Worm (Caenorhabditis elegans) whole organism, L3 larva: ENCODE results near the gene F39G3.3.
A peak's percentile ranks its signal among the peaks of the same experiment; 100 is the strongest.

Experiments used
- aly-2 ChIP-seq: fragments of 150-350 bp; optimal IDR thresholded peaks from 2 replicates; lab custom pipeline; 2014; ENCODE audit warnings: missing biosample characterization, missing genetic modification characterization
- ama-1 ChIP-seq: fragments of 150-350 bp; optimal IDR thresholded peaks from 2 replicates; lab custom pipeline; 2018
- ceh-16 ChIP-seq: sonication (generic microtip); optimal IDR thresholded peaks from 2 replicates; lab custom pipeline; 2017; ENCODE audit warnings: missing biosample characterization, missing genetic modification characterization
- ceh-28 ChIP-seq: fragments of 150-350 bp; optimal IDR thresholded peaks from 2 replicates; lab custom pipeline; 2014; ENCODE audit warnings: missing biosample characterization, missing genetic modification reagents, missing genetic modification characterization
- ceh-9 ChIP-seq: sonication (generic microtip); optimal IDR thresholded peaks from 2 replicates; lab custom pipeline; 2018; ENCODE audit warnings: missing biosample characterization, missing genetic modification characterization
- daf-12 ChIP-seq: fragments of 150-350 bp; optimal IDR thresholded peaks from 2 replicates; lab custom pipeline; 2014; ENCODE audit warnings: missing biosample characterization, missing genetic modification reagents, missing genetic modification characterization
- egl-27 ChIP-seq: sonication (generic microtip); optimal IDR thresholded peaks from 4 replicates; lab custom pipeline; 2017; ENCODE audit warnings: missing biosample characterization, missing genetic modification reagents, missing genetic modification characterization
- egl-5 ChIP-seq: fragments of 150-350 bp; optimal IDR thresholded peaks from 2 replicates; lab custom pipeline; 2017; ENCODE audit warnings: missing biosample characterization, missing genetic modification reagents, missing genetic modification characterization, inconsistent platforms
- elt-1 ChIP-seq: fragments of 150-350 bp; optimal IDR thresholded peaks from 2 replicates; lab custom pipeline; 2014; ENCODE audit warnings: missing biosample characterization, missing genetic modification characterization
- elt-2 ChIP-seq: sonication (generic microtip); optimal IDR thresholded peaks from 2 replicates; lab custom pipeline; 2016; ENCODE audit warnings: missing genetic modification reagents, mild to moderate bottlenecking, missing genetic modification characterization, missing compliant biosample characterization
- elt-3 ChIP-seq, 3 experiments: fragments of 150-350 bp in 1 of 3; sonication (generic microtip) in 2 of 3; optimal IDR thresholded peaks; 2 replicates in 2 of 3; 4 replicates in 1 of 3; lab custom pipeline; 2014 to 2017; ENCODE audit warnings: missing biosample characterization in 3 of 3, missing genetic modification characterization in 3 of 3
- eor-1 ChIP-seq, 2 experiments: fragments of 150-350 bp; optimal IDR thresholded peaks; 2 replicates each; lab custom pipeline; 2014 to 2018; ENCODE audit warnings: missing biosample characterization in 2 of 2, missing genetic modification characterization in 2 of 2
- fkh-10 ChIP-seq: sonication (generic microtip); optimal IDR thresholded peaks from 2 replicates; lab custom pipeline; 2017; ENCODE audit warnings: missing biosample characterization, missing genetic modification reagents, missing genetic modification characterization
- fos-1 ChIP-seq: fragments of 150-350 bp; optimal IDR thresholded peaks from 2 replicates; lab custom pipeline; 2014; ENCODE audit warnings: missing biosample characterization, missing genetic modification characterization
- lin-39 ChIP-seq: fragments of 150-350 bp; optimal IDR thresholded peaks from 2 replicates; lab custom pipeline; 2018; ENCODE audit warnings: missing biosample characterization, missing genetic modification reagents, missing genetic modification characterization
- lsy-12 ChIP-seq: sonication (generic microtip); optimal IDR thresholded peaks from 2 replicates; lab custom pipeline; 2016; ENCODE audit warnings: mild to moderate bottlenecking, missing genetic modification characterization, missing compliant biosample characterization
- mdl-1 ChIP-seq: fragments of 150-350 bp; optimal IDR thresholded peaks from 2 replicates; lab custom pipeline; 2014; ENCODE audit warnings: missing biosample characterization, missing genetic modification characterization
- mml-1 ChIP-seq: fragments of 150-350 bp; sonication (generic microtip); optimal IDR thresholded peaks from 3 replicates; lab custom pipeline; 2014; ENCODE audit warnings: missing biosample characterization, missing genetic modification characterization
- nfya-1 ChIP-seq: sonication (generic microtip); optimal IDR thresholded peaks from 2 replicates; lab custom pipeline; 2017; ENCODE audit warnings: missing genetic modification characterization, mild to moderate bottlenecking, missing compliant biosample characterization, antibody characterized with exemption, moderate library complexity; ENCODE audit not compliant: insufficient read depth
- nhr-12 ChIP-seq: fragments of 150-350 bp; optimal IDR thresholded peaks from 2 replicates; lab custom pipeline; 2014; ENCODE audit warnings: missing biosample characterization, missing genetic modification characterization
- nhr-23 ChIP-seq: fragments of 150-350 bp; optimal IDR thresholded peaks from 2 replicates; lab custom pipeline; 2014; ENCODE audit warnings: missing biosample characterization, missing genetic modification reagents, missing genetic modification characterization
- nhr-25 ChIP-seq: sonication (generic microtip); optimal IDR thresholded peaks from 2 replicates; lab custom pipeline; 2017; ENCODE audit warnings: missing biosample characterization, missing genetic modification characterization
- nhr-28 ChIP-seq: fragments of 150-350 bp; optimal IDR thresholded peaks from 2 replicates; lab custom pipeline; 2014; ENCODE audit warnings: missing biosample characterization, missing genetic modification characterization
- nhr-67 ChIP-seq: fragments of 150-350 bp; optimal IDR thresholded peaks from 2 replicates; lab custom pipeline; 2014; ENCODE audit warnings: missing biosample characterization, missing genetic modification characterization
- nhr-76 ChIP-seq: fragments of 150-350 bp; sonication (generic microtip); optimal IDR thresholded peaks from 5 replicates; lab custom pipeline; 2014; ENCODE audit warnings: missing biosample characterization, missing genetic modification characterization
- pha-4 ChIP-seq: fragments of 150-350 bp; optimal IDR thresholded peaks from 2 replicates; lab custom pipeline; 2014; ENCODE audit warnings: missing biosample characterization, missing genetic modification reagents, missing genetic modification characterization
- pqm-1 ChIP-seq: fragments of 150-350 bp; optimal IDR thresholded peaks from 2 replicates; lab custom pipeline; 2017; ENCODE audit warnings: missing biosample characterization, missing genetic modification characterization, inconsistent platforms
- sea-2 ChIP-seq: fragments of 150-350 bp; sonication (generic microtip); optimal IDR thresholded peaks from 4 replicates; lab custom pipeline; 2014; ENCODE audit warnings: missing biosample characterization, missing genetic modification reagents, missing genetic modification characterization
- snpc-4 ChIP-seq: fragments of 150-350 bp; optimal IDR thresholded peaks from 2 replicates; lab custom pipeline; 2014; ENCODE audit warnings: missing biosample characterization, missing genetic modification characterization
- unc-62 ChIP-seq: fragments of 150-350 bp; sonication (generic microtip); optimal IDR thresholded peaks from 4 replicates; lab custom pipeline; 2014; ENCODE audit warnings: missing biosample characterization, missing genetic modification reagents, missing genetic modification characterization
- zag-1 ChIP-seq: fragments of 150-350 bp; optimal IDR thresholded peaks from 2 replicates; lab custom pipeline; 2014; ENCODE audit warnings: missing biosample characterization, missing genetic modification characterization
- ztf-11 ChIP-seq: fragments of 150-350 bp; optimal IDR thresholded peaks from 2 replicates; lab custom pipeline; 2014; ENCODE audit warnings: missing biosample characterization, missing genetic modification characterization
- ztf-4 ChIP-seq: fragments of 150-350 bp; optimal IDR thresholded peaks from 2 replicates; lab custom pipeline; 2014; ENCODE audit warnings: missing biosample characterization, missing genetic modification characterization

The F39G3.3 gene

DNA sequence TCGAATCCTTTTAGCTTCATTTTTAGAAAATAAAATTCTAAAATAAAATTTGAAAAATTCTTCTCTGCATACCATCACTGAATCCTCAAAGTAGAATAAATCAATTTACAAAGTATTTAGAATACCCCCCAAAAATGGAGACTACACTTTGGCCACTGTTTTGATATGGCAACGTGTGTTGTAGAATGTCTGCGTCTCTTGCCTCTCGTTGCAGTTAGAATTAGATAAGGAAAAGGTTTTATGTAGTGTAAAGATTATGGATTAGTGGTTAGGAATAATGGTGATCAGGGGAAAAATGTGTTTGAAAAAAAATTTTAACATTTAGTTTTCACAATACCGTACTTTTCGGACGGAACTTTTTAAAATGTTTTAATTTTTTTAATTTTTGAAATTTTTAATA lies 11.7 kb upstream of the F39G3.3 start, which contains the start of gene prx-6:
Gene prx-6, minus strand, starts transcription at position 129 of the 400 bp plus-strand sequence.
- TF ChIP-seq elt-2 (tag; lab: Kevin White, UChicago), result peak; percentile 78
- TF ChIP-seq pqm-1 (tag; lab: Kevin White, UChicago), result peak; percentile 50
- TF ChIP-seq ztf-11 (tag; lab: Kevin White, UChicago), result no peak
- no peak for TF ChIP-seq mdl-1 (tag; lab: Kevin White, UChicago)
- no peak for TF ChIP-seq mml-1 (tag; lab: Kevin White, UChicago)
- TF ChIP-seq, all 47 proteins: peak for 2

DNA sequence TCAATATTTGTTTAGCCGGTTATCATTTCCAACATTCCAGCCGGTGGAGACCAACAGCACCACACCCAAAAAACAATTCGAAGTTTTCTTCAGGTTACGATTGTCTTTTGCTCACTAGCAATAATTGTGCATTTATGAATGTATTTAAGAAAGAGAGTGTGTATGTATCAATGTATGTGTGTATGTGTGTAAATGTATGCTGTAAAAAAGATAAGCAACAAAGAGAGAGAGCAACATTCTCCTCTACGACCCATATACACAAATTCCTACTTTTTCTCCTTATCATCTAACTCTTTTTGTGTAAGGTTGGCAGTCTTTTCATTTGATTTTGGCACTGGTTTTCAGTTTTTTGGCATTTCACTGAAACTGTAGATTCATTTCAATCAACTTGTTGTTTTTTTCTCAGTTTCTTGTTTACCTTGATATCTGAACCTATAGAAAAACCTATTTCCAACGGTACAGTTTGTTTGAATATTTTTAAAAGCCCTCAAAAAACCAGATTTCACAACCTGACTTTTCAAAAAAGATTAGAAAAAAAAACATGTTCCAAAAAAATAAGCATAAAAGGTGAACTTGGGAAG lies 10.7 kb upstream of the F39G3.3 start:
- TF ChIP-seq elt-2 (tag; lab: Kevin White, UChicago) (peak; percentile 83), pha-4 (tag; lab: Kevin White, UChicago) (peak; percentile 16), ztf-11 (tag; lab: Kevin White, UChicago) (no peak), pqm-1 (tag; lab: Kevin White, UChicago) (peak; percentile 86), egl-5 (tag; lab: Kevin White, UChicago) (no peak), egl-27 (tag; lab: Kevin White, UChicago) (no peak)

DNA sequence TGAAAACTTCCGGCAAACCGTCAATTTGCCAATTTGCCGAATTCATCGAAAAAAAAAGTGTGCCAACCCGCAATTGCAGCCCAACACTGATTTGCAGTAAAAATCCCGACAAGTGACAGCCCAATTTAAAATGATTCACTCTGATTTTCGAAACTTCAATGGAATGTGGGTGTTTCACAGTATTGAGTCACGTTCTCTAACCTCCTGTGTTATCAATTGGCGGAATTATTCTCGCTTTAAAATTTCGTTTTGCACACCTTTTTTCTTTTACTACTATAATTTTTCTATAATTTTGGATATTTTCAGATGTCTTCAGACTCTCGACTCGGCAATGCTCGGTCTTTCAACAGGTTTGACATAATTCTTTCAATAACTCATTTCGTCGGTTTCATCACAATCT lies 9.4 kb upstream of the F39G3.3 start, which contains the start of gene F39G3.5:
Gene F39G3.5, plus strand, starts transcription at position 301 of the 400 bp plus-strand sequence.
- no peak for TF ChIP-seq lsy-12 (tag; lab: Kevin White, UChicago)
- no peak for TF ChIP-seq ceh-9
- no peak for TF ChIP-seq elt-3 (tag; optimal IDR thresholded peaks at IDR 0.05; lab: Kevin White, UChicago)
- no peak for TF ChIP-seq pha-4 (tag; lab: Kevin White, UChicago)
- no peak for TF ChIP-seq ceh-28 (tag; lab: Kevin White, UChicago)
- TF ChIP-seq nhr-12 (tag; lab: Kevin White, UChicago), result no peak
- no peak for TF ChIP-seq elt-2 (tag; lab: Kevin White, UChicago)
- TF ChIP-seq egl-27 (tag; lab: Kevin White, UChicago), result no peak
- TF ChIP-seq daf-12 (tag; lab: Kevin White, UChicago), result no peak
- no peak for TF ChIP-seq zag-1 (tag; lab: Kevin White, UChicago)
- no peak for TF ChIP-seq lin-39 (tag; lab: Kevin White, UChicago)
- no peak for TF ChIP-seq fkh-10 (GFP tag; lab: Kevin White, UChicago)

DNA sequence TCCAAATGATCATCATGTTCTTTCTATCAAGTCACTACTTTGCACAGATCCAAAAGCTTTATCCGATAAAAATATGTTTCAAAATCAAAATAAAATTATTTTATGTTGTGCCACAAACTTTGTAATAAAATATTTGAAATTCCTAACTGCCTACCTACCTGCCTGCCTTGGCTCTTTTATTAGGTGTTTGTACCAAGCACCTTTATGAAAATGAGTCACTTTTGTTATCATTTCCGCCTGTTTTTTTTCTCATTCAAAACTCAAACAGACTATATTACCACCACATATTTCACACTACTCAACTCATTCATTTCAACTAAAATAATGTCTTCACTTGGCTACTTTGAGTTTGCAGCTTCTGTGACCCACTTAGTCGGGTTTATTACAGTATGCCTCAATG lies 7.3 kb upstream of the F39G3.3 start, which contains the start of gene F39G3.4:
Gene F39G3.4, plus strand, starts transcription at position 301 of the 400 bp plus-strand sequence.
- TF ChIP-seq pqm-1 (tag; lab: Kevin White, UChicago) (no peak), snpc-4 (tag; lab: Kevin White, UChicago) (no peak), ztf-4 (tag; lab: Kevin White, UChicago) (no peak), egl-5 (tag; lab: Kevin White, UChicago) (no peak), fos-1 (tag; lab: Kevin White, UChicago) (no peak), nhr-12 (tag; lab: Kevin White, UChicago) (no peak), nhr-28 (tag; lab: Kevin White, UChicago) (no peak), ztf-11 (tag; lab: Kevin White, UChicago) (no peak), eor-1 (tag; optimal IDR thresholded peaks at IDR 0.05; lab: Kevin White, UChicago) (no peak), ceh-28 (tag; lab: Kevin White, UChicago) (no peak), unc-62 (GFP tag; lab: Kevin White, UChicago) (no peak)

DNA sequence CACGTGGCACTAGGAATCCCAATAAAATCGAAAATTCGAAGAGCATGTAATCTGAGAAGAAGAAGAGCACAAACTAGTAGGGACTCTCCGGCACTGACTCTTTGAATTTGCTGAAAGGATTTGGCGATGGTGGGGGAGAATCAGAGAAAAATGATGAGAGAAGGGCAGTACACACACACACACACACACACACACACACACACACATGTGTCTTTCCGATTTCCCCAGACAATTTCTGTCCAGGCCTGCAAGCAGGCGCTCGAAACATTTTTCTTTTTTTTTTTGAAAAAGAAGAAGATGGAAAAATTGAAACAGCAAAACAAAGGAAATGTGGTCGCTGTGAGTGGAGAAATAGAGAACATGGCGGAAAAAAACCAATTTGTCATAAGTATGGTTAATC lies 1.6 kb upstream of the F39G3.3 start, which contains the start of gene tig-2:
Gene tig-2, minus strand, starts transcription at position 87 of the 400 bp plus-strand sequence.
- TF ChIP-seq lin-39 (tag; lab: Kevin White, UChicago) (peak; percentile 36), nfya-1 (tag; lab: Kevin White, UChicago) (peak; percentile 27), mdl-1 (tag; lab: Kevin White, UChicago) (no peak), elt-2 (tag; lab: Kevin White, UChicago) (no peak)
- TF ChIP-seq, all 47 proteins: peak for 2

DNA sequence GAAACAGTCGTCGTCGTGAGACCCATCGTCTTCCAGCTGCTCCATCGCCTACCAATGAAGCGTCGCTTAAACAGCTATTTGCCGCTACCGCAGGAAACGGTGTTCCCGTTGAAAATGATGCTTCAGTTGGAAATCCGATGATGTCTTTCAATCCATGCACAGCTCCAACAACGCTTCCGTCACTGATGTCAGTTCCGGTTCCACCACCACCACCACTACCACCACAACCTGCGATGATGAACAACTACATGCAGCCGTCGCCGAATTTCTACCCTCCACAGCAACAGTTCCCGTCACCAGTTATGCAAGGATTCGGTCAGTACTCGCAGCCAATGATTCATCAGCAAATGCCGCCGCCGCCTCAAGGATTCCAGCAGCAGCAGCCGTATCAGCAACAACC lies 2.2 kb downstream of the F39G3.3 start:
- TF ChIP-seq sea-2 (GFP tag; lab: Kevin White, UChicago) (no peak), eor-1 (tag; optimal IDR thresholded peaks at IDR 0.05; lab: Kevin White, UChicago) (no peak), fkh-10 (GFP tag; lab: Kevin White, UChicago) (no peak), nhr-76 (tag; lab: Kevin White, UChicago) (no peak), aly-2 (tag; lab: Kevin White, UChicago) (no peak), ztf-4 (tag; lab: Kevin White, UChicago) (no peak), ztf-11 (tag; lab: Kevin White, UChicago) (no peak), nhr-67 (no peak), ceh-16 (tag; lab: Kevin White, UChicago) (no peak), mml-1 (tag; lab: Kevin White, UChicago) (no peak), egl-27 (tag; lab: Kevin White, UChicago) (no peak), elt-1 (tag; lab: Kevin White, UChicago) (no peak), ama-1 (lab: Kevin White, UChicago) (no peak), nhr-25 (tag; lab: Kevin White, UChicago) (no peak), fos-1 (tag; lab: Kevin White, UChicago) (no peak), nhr-23 (tag; lab: Kevin White, UChicago) (no peak)
